Fruit fly (Drosophila melanogaster) whole organism, wandering third instar larva: ENCODE data around the gene CG16721.

Source experiments
- Abd-B ChIP-seq: fragments of >200 bp; optimal IDR thresholded peaks from 2 replicates; lab custom pipeline; 2017; ENCODE audit warnings: missing biosample characterization, missing genetic modification characterization
- CG32264 ChIP-seq: fragments of 200-800 bp; sonication (Bioruptor generic); optimal IDR thresholded peaks from 2 replicates; lab custom pipeline; 2016; ENCODE audit warnings: missing biosample characterization, missing genetic modification characterization
- CG9705 ChIP-seq: fragments of 200-800 bp; sonication (Bioruptor generic); optimal IDR thresholded peaks from 2 replicates; lab custom pipeline; 2018; ENCODE audit warnings: missing biosample characterization, mild to moderate bottlenecking, missing genetic modification characterization
- Dfd ChIP-seq: fragments of >200 bp; optimal IDR thresholded peaks from 2 replicates; lab custom pipeline; 2017; ENCODE audit warnings: missing biosample characterization, missing genetic modification characterization
- Dif ChIP-seq: fragments of 200-275, 200-300 bp; sonication (Bioruptor generic); optimal IDR thresholded peaks from 2 replicates; lab custom pipeline; 2018; ENCODE audit warnings: missing biosample characterization, missing genetic modification characterization; ENCODE audit not compliant: partially characterized antibody
- HLH106 ChIP-seq: fragments of 200-800 bp; optimal IDR thresholded peaks from 3 replicates; lab custom pipeline; 2019; ENCODE audit warnings: missing biosample characterization, mild to moderate bottlenecking, missing genetic modification characterization, moderate library complexity
- Hnf4 ChIP-seq: fragments of 200-800 bp; sonication (Bioruptor generic); optimal IDR thresholded peaks from 2 replicates; lab custom pipeline; 2016; ENCODE audit warnings: missing biosample characterization, mild to moderate bottlenecking, missing genetic modification characterization
- Hr78 ChIP-seq: fragments of >200 bp; optimal IDR thresholded peaks from 2 replicates; lab custom pipeline; 2017; ENCODE audit warnings: missing biosample characterization, missing genetic modification characterization
- Hr83 ChIP-seq: fragments of 200-300 bp; sonication (Bioruptor generic); optimal IDR thresholded peaks from 2 replicates; lab custom pipeline; 2016; ENCODE audit warnings: missing biosample characterization, mild to moderate bottlenecking, missing genetic modification characterization, moderate library complexity; ENCODE audit not compliant: poor library complexity, severe bottlenecking
- Jra ChIP-seq: sonication (Bioruptor generic); optimal IDR thresholded peaks from 2 replicates; lab custom pipeline; 2016; ENCODE audit warnings: missing biosample characterization, missing genetic modification characterization
- Mio ChIP-seq: sonication (Bioruptor generic); optimal IDR thresholded peaks from 2 replicates; lab custom pipeline; 2016; ENCODE audit warnings: missing biosample characterization, missing genetic modification characterization
- Myc ChIP-seq: fragments of >200 bp; optimal IDR thresholded peaks from 2 replicates; lab custom pipeline; 2017
- N ChIP-seq: fragments of >200 bp; optimal IDR thresholded peaks from 2 replicates; lab custom pipeline; 2018; ENCODE audit warnings: missing biosample characterization, missing external identifiers, missing genetic modification characterization
- OdsH ChIP-seq: fragments of 200-800 bp; sonication (Bioruptor generic); optimal IDR thresholded peaks from 2 replicates; lab custom pipeline; 2016; ENCODE audit warnings: missing biosample characterization, mild to moderate bottlenecking, missing genetic modification characterization
- Rel ChIP-seq, 2 experiments: fragments of 200-800 bp; sonication (Bioruptor generic) in 1 of 2; optimal IDR thresholded peaks; 2 replicates in 1 of 2; 3 replicates in 1 of 2; lab custom pipeline; 2016 to 2019; ENCODE audit warnings: mild to moderate bottlenecking in 2 of 2, missing biosample characterization in 2 of 2, missing genetic modification characterization in 2 of 2, moderate library complexity in 1 of 2
- Sp1 ChIP-seq: fragments of 200-800 bp; sonication (Bioruptor generic); optimal IDR thresholded peaks from 3 replicates; lab custom pipeline; 2019; ENCODE audit warnings: missing biosample characterization, mild to moderate bottlenecking, missing genetic modification characterization, moderate library complexity
- Vsx2 ChIP-seq: fragments of 200-300, 225-300 bp; sonication (Bioruptor generic); optimal IDR thresholded peaks from 2 replicates; lab custom pipeline; 2018; ENCODE audit warnings: missing biosample characterization, missing genetic modification characterization; ENCODE audit not compliant: partially characterized antibody
- br ChIP-seq: fragments of 200-800 bp; sonication (Bioruptor generic); optimal IDR thresholded peaks from 2 replicates; lab custom pipeline; 2016; ENCODE audit warnings: missing biosample characterization, missing genetic modification characterization
- brk ChIP-seq: fragments of 200-800 bp; sonication (Bioruptor generic); optimal IDR thresholded peaks from 2 replicates; lab custom pipeline; 2016; ENCODE audit warnings: missing biosample characterization, mild to moderate bottlenecking, missing genetic modification characterization
- dl ChIP-seq, 2 experiments: fragments of 175-275, 200-275 bp in 1 of 2; fragments of 200-275 bp in 1 of 2; sonication (Bioruptor generic); optimal IDR thresholded peaks; lab custom pipeline; 2018; ENCODE audit warnings: mild to moderate bottlenecking in 2 of 2, missing biosample characterization in 2 of 2, missing genetic modification characterization in 2 of 2, moderate library complexity in 2 of 2; ENCODE audit not compliant: partially characterized antibody in 2 of 2, insufficient read depth in 1 of 2
- dmrt93B ChIP-seq: fragments of 200-800 bp; sonication (Bioruptor generic); optimal IDR thresholded peaks from 2 replicates; lab custom pipeline; 2018; ENCODE audit warnings: missing biosample characterization, mild to moderate bottlenecking, missing genetic modification characterization
- dsf ChIP-seq: sonication (Bioruptor generic); optimal IDR thresholded peaks from 2 replicates; lab custom pipeline; 2016; ENCODE audit warnings: missing biosample characterization, missing genetic modification characterization, borderline replicate concordance
- ey ChIP-seq: fragments of 200-800 bp; sonication (Bioruptor generic); optimal IDR thresholded peaks from 2 replicates; lab custom pipeline; 2016; ENCODE audit warnings: missing biosample characterization, missing genetic modification characterization
- foxo ChIP-seq, 2 experiments: fragments of 200-800 bp; sonication (Bioruptor generic); optimal IDR thresholded peaks; 2 replicates in 1 of 2; 3 replicates in 1 of 2; lab custom pipeline; 2016 to 2017; ENCODE audit warnings: missing biosample characterization in 2 of 2, missing genetic modification characterization in 2 of 2
- fru ChIP-seq: fragments of 200-800 bp; sonication (Bioruptor generic); optimal IDR thresholded peaks from 3 replicates; lab custom pipeline; 2016; ENCODE audit warnings: missing biosample characterization, mild to moderate bottlenecking, missing genetic modification characterization
- h ChIP-seq: fragments of 200-800 bp; sonication (Bioruptor generic); optimal IDR thresholded peaks from 3 replicates; lab custom pipeline; 2016; ENCODE audit warnings: missing biosample characterization, mild to moderate bottlenecking, missing genetic modification characterization
- jim ChIP-seq: fragments of 175-275, 200-325 bp; sonication (Bioruptor generic); optimal IDR thresholded peaks from 2 replicates; lab custom pipeline; 2016; ENCODE audit warnings: missing biosample characterization, mild to moderate bottlenecking, missing genetic modification characterization
- lola ChIP-seq: fragments of >200 bp; optimal IDR thresholded peaks from 2 replicates; lab custom pipeline; 2017; ENCODE audit warnings: missing biosample characterization, missing genetic modification characterization
- pan ChIP-seq: fragments of >200 bp; optimal IDR thresholded peaks from 2 replicates; lab custom pipeline; 2017
- psq ChIP-seq: fragments of 200-800 bp; sonication (Bioruptor generic); optimal IDR thresholded peaks from 3 replicates; lab custom pipeline; 2017; ENCODE audit warnings: missing biosample characterization, mild to moderate bottlenecking, missing genetic modification characterization, moderate library complexity
- rgr ChIP-seq: fragments of 200-800 bp; sonication (Bioruptor generic); optimal IDR thresholded peaks from 3 replicates; lab custom pipeline; 2016; ENCODE audit warnings: missing biosample characterization, mild to moderate bottlenecking, missing genetic modification characterization
- sage ChIP-seq: fragments of 200-800 bp; sonication (Bioruptor generic); optimal IDR thresholded peaks from 2 replicates; lab custom pipeline; 2016; ENCODE audit warnings: missing biosample characterization, mild to moderate bottlenecking, missing genetic modification characterization
- sv ChIP-seq: fragments of 200-800 bp; sonication (Bioruptor generic); optimal IDR thresholded peaks from 3 replicates; lab custom pipeline; 2016; ENCODE audit warnings: missing biosample characterization, missing genetic modification characterization
- tai ChIP-seq: sonication (Bioruptor generic); optimal IDR thresholded peaks from 2 replicates; lab custom pipeline; 2016; ENCODE audit warnings: missing biosample characterization, missing genetic modification characterization
- woc ChIP-seq: sonication (Bioruptor generic); optimal IDR thresholded peaks from 2 replicates; lab custom pipeline; 2016; ENCODE audit warnings: missing biosample characterization, mild to moderate bottlenecking, missing genetic modification characterization

Gene CG16721

dm6 chrX:5868795-5869194 is 10.9 kb upstream of the CG16721 start, which contains the start of gene CG15764:
Gene CG15764, plus strand, starts transcription at chrX:5869095.
- TF ChIP-seq N (GFP tag; lab: Kevin White, UChicago) (no peak), Dif (GFP tag; lab: Kevin White, UChicago) (no peak), CG9705 (GFP tag; lab: Kevin White, UChicago) (no peak), Jra (GFP tag; lab: Kevin White, UChicago) (no peak), psq (GFP tag; lab: Kevin White, UChicago) (no peak), foxo (GFP tag; optimal IDR thresholded peaks at IDR 0.05; lab: Kevin White, UChicago) (no peak), Hr78 (GFP tag; lab: Kevin White, UChicago) (no peak), Myc (lab: Kevin White, UChicago) (no peak), ey (GFP tag; lab: Kevin White, UChicago) (no peak), Abd-B (no peak), dmrt93B (GFP tag; lab: Kevin White, UChicago) (no peak), dsf (GFP tag; lab: Kevin White, UChicago) (no peak), woc (GFP tag; lab: Kevin White, UChicago) (no peak), sv (GFP tag; lab: Kevin White, UChicago) (no peak), OdsH (no peak)

dm6 chrX:5873164-5873563 is 6.5 kb upstream of the CG16721 start, which contains the start of gene GAA1:
Gene GAA1, minus strand, starts transcription at chrX:5873357.
- TF ChIP-seq HLH106 (peak; percentile 17), ey (GFP tag; lab: Kevin White, UChicago) (no peak), Hr83 (no peak), Hr78 (GFP tag; lab: Kevin White, UChicago) (no peak)

- no peak for TF ChIP-seq fru
- TF ChIP-seq dsf (GFP tag; lab: Kevin White, UChicago) = no peak
- no peak for TF ChIP-seq psq (GFP tag; lab: Kevin White, UChicago)
- no peak for TF ChIP-seq ey (GFP tag; lab: Kevin White, UChicago)
- TF ChIP-seq N (GFP tag; lab: Kevin White, UChicago) = no peak
- no peak for TF ChIP-seq Sp1 (GFP tag; lab: Kevin White, UChicago)
- TF ChIP-seq lola (GFP tag; lab: Kevin White, UChicago) = no peak
- TF ChIP-seq Abd-B = no peak
Measured at dm6 chrX:5876584-5876983, 3.1 kb upstream of the CG16721 start, which contains the start of gene mof. Gene mof, minus strand, starts transcription at chrX:5876853.

- TF ChIP-seq ey (GFP tag; lab: Kevin White, UChicago) = peak; percentile 83
- TF ChIP-seq br = peak; percentile 81
- no peak for TF ChIP-seq Vsx2 (GFP tag; lab: Kevin White, UChicago)
- no peak for TF ChIP-seq sv (GFP tag; lab: Kevin White, UChicago)
- peak; percentile 76 for TF ChIP-seq dmrt93B (GFP tag; lab: Kevin White, UChicago)
- peak; percentile 82 for TF ChIP-seq fru
- no peak for TF ChIP-seq dl (GFP tag; optimal IDR thresholded peaks at IDR 0.05; lab: Kevin White, UChicago; ENCODE audit: insufficient read depth in 1 of 2, partially characterized antibody in 2 of 2)
- TF ChIP-seq Abd-B = no peak
- TF ChIP-seq Myc (lab: Kevin White, UChicago) = no peak
- TF ChIP-seq Jra (GFP tag; lab: Kevin White, UChicago) = peak; percentile 76
- peak in 1 of 2 experiments; percentile 86 for TF ChIP-seq foxo (GFP tag; optimal IDR thresholded peaks at IDR 0.05; lab: Kevin White, UChicago)
- peak; percentile 72 for TF ChIP-seq CG32264 (GFP tag; lab: Kevin White, UChicago)
- TF ChIP-seq N (GFP tag; lab: Kevin White, UChicago) = no peak
- TF ChIP-seq OdsH = peak; percentile 82
- TF ChIP-seq Sp1 (GFP tag; lab: Kevin White, UChicago) = peak; percentile 84
- TF ChIP-seq HLH106 = peak; percentile 88
- no peak for TF ChIP-seq Hr83
- TF ChIP-seq Mio (GFP tag; lab: Kevin White, UChicago) = no peak
- peak; percentile 85 for TF ChIP-seq rgr (GFP tag; lab: Kevin White, UChicago)
- no peak for TF ChIP-seq Dif (GFP tag; lab: Kevin White, UChicago)
- peak; percentile 90 for TF ChIP-seq h
- no peak for TF ChIP-seq Hr78 (GFP tag; lab: Kevin White, UChicago)
- TF ChIP-seq pan (lab: Kevin White, UChicago) = no peak
- TF ChIP-seq brk = no peak
- no peak for TF ChIP-seq dsf (GFP tag; lab: Kevin White, UChicago)
- TF ChIP-seq psq (GFP tag; lab: Kevin White, UChicago) = peak; percentile 89
- peak; percentile 93 for TF ChIP-seq woc (GFP tag; lab: Kevin White, UChicago)
- TF ChIP-seq Dfd (GFP tag; lab: Kevin White, UChicago) = no peak
- TF ChIP-seq sage (GFP tag; lab: Kevin White, UChicago) = peak; percentile 56
- TF ChIP-seq tai = no peak
- no peak for TF ChIP-seq jim (GFP tag; lab: Kevin White, UChicago)
- peak; percentile 45 for TF ChIP-seq Rel (GFP tag; optimal IDR thresholded peaks at IDR 0.05; lab: Kevin White, UChicago)
- TF ChIP-seq Rel (tag; optimal IDR thresholded peaks at IDR 0.05; lab: Kevin White, UChicago) = peak; percentile 61
- TF ChIP-seq lola (GFP tag; lab: Kevin White, UChicago) = no peak
- peak; percentile 87 for TF ChIP-seq Hnf4 (GFP tag; lab: Kevin White, UChicago)
- peak; percentile 77 for TF ChIP-seq CG9705 (GFP tag; lab: Kevin White, UChicago)
Measured at dm6 chrX:5880139-5880924, 663 bp downstream of the CG16721 start.
